Worm (Caenorhabditis elegans): ENCODE results near the gene K09C8.9.

ce11 chrX:10919613-10920012, 48.0 kb downstream of the K09C8.9 start, which contains the start of gene nstp-9:
- TF ChIP-seq tab-1 (GFP tag; IDR thresholded peaks at IDR 0.05): no peak
- TF ChIP-seq flt-1 (GFP tag; IDR thresholded peaks at IDR 0.05): no peak
- TF ChIP-seq T22C8.4 (GFP tag; IDR thresholded peaks at IDR 0.05): no peak
- no peak for TF ChIP-seq ztf-23 (GFP tag; IDR thresholded peaks at IDR 0.05)
- no peak for TF ChIP-seq med-1 (GFP tag; optimal IDR thresholded peaks at IDR 0.05; ENCODE audit: insufficient read depth)
- no peak for TF ChIP-seq ref-1 (GFP tag; conservative IDR thresholded peaks at IDR 0.05)
- TF ChIP-seq cog-1 (tag; optimal IDR thresholded peaks at IDR 0.05): no peak
- no peak for TF ChIP-seq ztf-29 (GFP tag; IDR thresholded peaks at IDR 0.05)
- no peak for TF ChIP-seq klf-2 (GFP tag; conservative IDR thresholded peaks at IDR 0.05)

All from whole organism, midembryonic.